Fruit fly (Drosophila melanogaster) whole organism, embryonic: ENCODE measurements around the gene Gr2a.

Source experiments
- Asciz ChIP-seq: fragments of 200-800 bp; sonication (Bioruptor generic); optimal IDR thresholded peaks from 2 replicates; lab custom pipeline; 2017; ENCODE audit warnings: missing biosample characterization, mild to moderate bottlenecking, missing genetic modification characterization, missing genetic modification reagents
- B-H2 ChIP-seq: fragments of 200-800 bp; sonication (Bioruptor generic); optimal IDR thresholded peaks from 2 replicates; lab custom pipeline; 2018; ENCODE audit warnings: missing biosample characterization, mild to moderate bottlenecking, missing genetic modification characterization
- Bteb2 ChIP-seq: fragments of 200-800 bp; sonication (Bioruptor generic); optimal IDR thresholded peaks from 2 replicates; lab custom pipeline; 2016; ENCODE audit warnings: missing biosample characterization, missing genetic modification characterization
- CG11085 ChIP-seq: fragments of 200-800 bp; sonication (Bioruptor generic); IDR thresholded peaks from 2 replicates; pipeline ENCODE4 v1.3.6; 2022; ENCODE audit warnings: missing biosample characterization, missing genetic modification characterization
- CG11247 ChIP-seq: fragments of 200-800 bp; sonication (Bioruptor generic); IDR thresholded peaks from 2 replicates; pipeline ENCODE4 v1.3.6; 2022; ENCODE audit warnings: missing biosample characterization, missing genetic modification characterization
- CG12104 ChIP-seq: fragments of 200-800 bp; sonication (Bioruptor generic); optimal IDR thresholded peaks from 3 replicates; lab custom pipeline; 2016; ENCODE audit warnings: missing biosample characterization, missing genetic modification characterization
- CG12769 ChIP-seq: fragments of 200-800 bp; sonication (Bioruptor generic); optimal IDR thresholded peaks from 2 replicates; lab custom pipeline; 2019; ENCODE audit warnings: missing biosample characterization, mild to moderate bottlenecking, missing genetic modification characterization, moderate library complexity
- CG13296 ChIP-seq: fragments of 200-800 bp; sonication (Bioruptor generic); optimal IDR thresholded peaks from 3 replicates; lab custom pipeline; 2018; ENCODE audit warnings: missing biosample characterization, mild to moderate bottlenecking, missing genetic modification characterization
- CG13775 ChIP-seq: fragments of 200-800 bp; sonication (Bioruptor generic); optimal IDR thresholded peaks from 3 replicates; lab custom pipeline; 2017; ENCODE audit warnings: missing biosample characterization, mild to moderate bottlenecking, missing genetic modification characterization
- CG14441 ChIP-seq: fragments of 200-800 bp; sonication (Bioruptor generic); IDR thresholded peaks from 2 replicates; pipeline ENCODE4 v1.3.6; 2022; ENCODE audit warnings: missing biosample characterization, missing genetic modification characterization
- CG14860 ChIP-seq: fragments of 200-800 bp; sonication (Bioruptor generic); IDR thresholded peaks from 3 replicates; pipeline ENCODE4 v1.3.6; 2022; ENCODE audit warnings: missing biosample characterization, missing genetic modification characterization; ENCODE audit not compliant: partially characterized antibody
- CG1603 ChIP-seq: fragments of 200-800 bp; sonication (Bioruptor generic); optimal IDR thresholded peaks from 2 replicates; lab custom pipeline; 2019; ENCODE audit warnings: missing biosample characterization, mild to moderate bottlenecking, missing genetic modification characterization, moderate library complexity
- CG16815 ChIP-seq: fragments of 200-800 bp; sonication (Bioruptor generic); optimal IDR thresholded peaks from 3 replicates; lab custom pipeline; 2017; ENCODE audit warnings: missing biosample characterization, mild to moderate bottlenecking, missing genetic modification characterization
- CG17568 ChIP-seq: fragments of 200-800 bp; sonication (Bioruptor generic); optimal IDR thresholded peaks from 2 replicates; lab custom pipeline; 2018; ENCODE audit warnings: missing biosample characterization, mild to moderate bottlenecking, missing genetic modification characterization, moderate library complexity
- CG17912 ChIP-seq: fragments of 200-800 bp; sonication (Bioruptor generic); optimal IDR thresholded peaks from 2 replicates; lab custom pipeline; 2018; ENCODE audit warnings: missing biosample characterization, mild to moderate bottlenecking, missing genetic modification characterization
- CG18476 ChIP-seq: fragments of 200-800 bp; sonication (Bioruptor generic); optimal IDR thresholded peaks from 2 replicates; lab custom pipeline; 2016; ENCODE audit warnings: missing biosample characterization, mild to moderate bottlenecking, missing genetic modification characterization
- CG30403 ChIP-seq: fragments of 200-800 bp; sonication (Bioruptor generic); optimal IDR thresholded peaks from 3 replicates; lab custom pipeline; 2016; ENCODE audit warnings: missing biosample characterization, missing genetic modification characterization
- CG3065 ChIP-seq: fragments of 200-800 bp; sonication (Bioruptor generic); optimal IDR thresholded peaks from 2 replicates; lab custom pipeline; 2016; ENCODE audit warnings: missing biosample characterization, missing genetic modification characterization
- CG3995 ChIP-seq: fragments of 200-800 bp; sonication (Bioruptor generic); optimal IDR thresholded peaks from 3 replicates; lab custom pipeline; 2016; ENCODE audit warnings: missing biosample characterization, missing genetic modification characterization
- CG4854 ChIP-seq: fragments of 200-800 bp; sonication (Bioruptor generic); optimal IDR thresholded peaks from 2 replicates; lab custom pipeline; 2016; ENCODE audit warnings: missing biosample characterization, missing genetic modification characterization, inconsistent platforms
- CG6272 ChIP-seq: fragments of 200-800 bp; sonication (Bioruptor generic); IDR thresholded peaks from 2 replicates; pipeline ENCODE4 v1.3.6; 2022; ENCODE audit warnings: missing biosample characterization, missing genetic modification characterization
- CG7271 ChIP-seq: fragments of 200-800 bp; sonication (Bioruptor generic); optimal IDR thresholded peaks from 2 replicates; lab custom pipeline; 2018; ENCODE audit warnings: missing biosample characterization, mild to moderate bottlenecking, missing genetic modification characterization, moderate library complexity
- CG9876 ChIP-seq: fragments of 200-800 bp; sonication (Bioruptor generic); optimal IDR thresholded peaks from 2 replicates; lab custom pipeline; 2016; ENCODE audit warnings: missing biosample characterization, missing genetic modification characterization
- D19B ChIP-seq: fragments of 200-800 bp; sonication (Bioruptor generic); optimal IDR thresholded peaks from 2 replicates; lab custom pipeline; 2017; ENCODE audit warnings: missing biosample characterization, mild to moderate bottlenecking, missing genetic modification characterization
- Dref ChIP-seq: fragments of 200-800 bp; sonication (Bioruptor generic); IDR thresholded peaks from 2 replicates; pipeline ENCODE4 v1.3.6; 2022; ENCODE audit warnings: missing biosample characterization, missing genetic modification characterization
- E2f2 ChIP-seq: fragments of 200-800 bp; sonication (Bioruptor generic); IDR thresholded peaks from 2 replicates; pipeline ENCODE4 v1.3.6; 2022; ENCODE audit warnings: missing biosample characterization, missing genetic modification characterization
- Elba2 ChIP-seq: fragments of 200-800 bp; sonication (Bioruptor generic); optimal IDR thresholded peaks from 3 replicates; lab custom pipeline; 2016; ENCODE audit warnings: missing biosample characterization, missing genetic modification characterization
- Fer2 ChIP-seq: fragments of 200-800 bp; sonication (Bioruptor generic); optimal IDR thresholded peaks from 2 replicates; lab custom pipeline; 2018; ENCODE audit warnings: missing biosample characterization, mild to moderate bottlenecking, missing genetic modification characterization, moderate library complexity
- Gsc ChIP-seq: fragments of 200-800 bp; sonication (Bioruptor generic); IDR thresholded peaks from 2 replicates; pipeline ENCODE4 v1.3.6; 2022; ENCODE audit warnings: missing biosample characterization, missing genetic modification characterization
- MBD-R2 ChIP-seq: fragments of 200-800 bp; sonication (Bioruptor generic); IDR thresholded peaks from 2 replicates; pipeline ENCODE4 v1.3.6; 2022; ENCODE audit warnings: missing biosample characterization, missing genetic modification characterization
- MTF-1 ChIP-seq: fragments of 200-800 bp; sonication (Bioruptor generic); optimal IDR thresholded peaks from 2 replicates; lab custom pipeline; 2018; ENCODE audit warnings: missing biosample characterization, mild to moderate bottlenecking, missing genetic modification characterization, borderline replicate concordance
- Poxn ChIP-seq: fragments of 200-800 bp; sonication (Bioruptor generic); IDR thresholded peaks from 2 replicates; pipeline ENCODE4 v1.3.6; 2022; ENCODE audit warnings: missing biosample characterization, missing genetic modification characterization
- Scr ChIP-seq: fragments of 200-800 bp; sonication (Bioruptor generic); IDR thresholded peaks from 2 replicates; pipeline ENCODE4 v1.3.6; 2022; ENCODE audit warnings: missing biosample characterization, missing genetic modification characterization; ENCODE audit not compliant: partially characterized antibody
- Xrp1 ChIP-seq: fragments of 200-800 bp; sonication (Bioruptor generic); IDR thresholded peaks from 2 replicates; pipeline ENCODE4 v1.3.6; 2022; ENCODE audit warnings: missing biosample characterization, missing genetic modification characterization
- YL-1 ChIP-seq: fragments of 200-800 bp; sonication (Bioruptor generic); optimal IDR thresholded peaks from 3 replicates; lab custom pipeline; 2017; ENCODE audit warnings: missing biosample characterization, mild to moderate bottlenecking, missing genetic modification characterization
- bab2 ChIP-seq: fragments of 200-800 bp; sonication (Bioruptor generic); optimal IDR thresholded peaks from 2 replicates; lab custom pipeline; 2016; ENCODE audit warnings: missing biosample characterization, missing genetic modification characterization
- croc ChIP-seq: fragments of 200-800 bp; sonication (Bioruptor generic); conservative IDR thresholded peaks from 3 replicates; pipeline ENCODE4 v1.3.6; 2022; ENCODE audit warnings: missing biosample characterization, missing genetic modification characterization
- dmrt11E ChIP-seq: fragments of 200-800 bp; sonication (Bioruptor generic); optimal IDR thresholded peaks from 3 replicates; lab custom pipeline; 2018; ENCODE audit warnings: missing biosample characterization, mild to moderate bottlenecking, missing genetic modification characterization, moderate library complexity
- dmrt99B ChIP-seq: fragments of 200-800 bp; sonication (Bioruptor generic); optimal IDR thresholded peaks from 2 replicates; lab custom pipeline; 2018; ENCODE audit warnings: missing biosample characterization, mild to moderate bottlenecking, missing genetic modification characterization, moderate library complexity
- eve ChIP-seq, 2 experiments: fragments of >200 bp; optimal IDR thresholded peaks; 2 replicates each; lab custom pipeline; 2017; ENCODE audit warnings: missing biosample characterization in 2 of 2, missing genetic modification characterization in 2 of 2
- fd64A ChIP-seq: fragments of 200-800 bp; sonication (Bioruptor generic); optimal IDR thresholded peaks from 3 replicates; lab custom pipeline; 2018; ENCODE audit warnings: missing biosample characterization, mild to moderate bottlenecking, missing genetic modification characterization
- ftz-f1 ChIP-seq: fragments of 200-800 bp; sonication (Bioruptor generic); optimal IDR thresholded peaks from 2 replicates; lab custom pipeline; 2016; ENCODE audit warnings: missing biosample characterization, missing genetic modification characterization
- ind ChIP-seq: fragments of 200-800 bp; sonication (Bioruptor generic); optimal IDR thresholded peaks from 3 replicates; lab custom pipeline; 2016; ENCODE audit warnings: missing biosample characterization, missing genetic modification characterization
- kni ChIP-seq: fragments of 200-800 bp; sonication (Bioruptor generic); optimal IDR thresholded peaks from 3 replicates; lab custom pipeline; 2017; ENCODE audit warnings: mild to moderate bottlenecking, missing biosample characterization, missing genetic modification reagents, missing genetic modification characterization
- knrl ChIP-seq: fragments of 200-800 bp; sonication (Bioruptor generic); IDR thresholded peaks from 3 replicates; pipeline ENCODE4 v1.3.6; 2022; ENCODE audit warnings: missing biosample characterization, missing genetic modification characterization; ENCODE audit not compliant: partially characterized antibody
- oc ChIP-seq: fragments of 200-800 bp; sonication (Bioruptor generic); optimal IDR thresholded peaks from 2 replicates; lab custom pipeline; 2018; ENCODE audit warnings: missing biosample characterization, mild to moderate bottlenecking, missing genetic modification characterization, moderate library complexity
- onecut ChIP-seq: fragments of 200-800 bp; sonication (Bioruptor generic); IDR thresholded peaks from 2 replicates; pipeline ENCODE4 v1.3.6; 2022; ENCODE audit warnings: missing biosample characterization, missing genetic modification characterization
- run ChIP-seq: fragments of 200-800 bp; sonication (Bioruptor generic); optimal IDR thresholded peaks from 3 replicates; lab custom pipeline; 2018; ENCODE audit warnings: missing biosample characterization, mild to moderate bottlenecking, missing genetic modification characterization
- sens ChIP-seq: fragments of 200-800 bp; sonication (Bioruptor generic); peaks from one replicate; lab custom pipeline; 2016; ENCODE audit warnings: missing biosample characterization, missing genetic modification characterization
- tap ChIP-seq: fragments of 200-800 bp; optimal IDR thresholded peaks from 3 replicates; lab custom pipeline; 2019; ENCODE audit warnings: missing biosample characterization, mild to moderate bottlenecking, missing genetic modification characterization, moderate library complexity
- tx ChIP-seq: fragments of 200-800 bp; sonication (Bioruptor generic); optimal IDR thresholded peaks from 2 replicates; lab custom pipeline; 2016; ENCODE audit warnings: missing biosample characterization, missing genetic modification characterization

Gene Gr2a

dm6 chrX:1470562-1470961 lies 18.3 kb downstream of the Gr2a start, which contains the start of gene pck (continued):
- peak; percentile 63 for TF ChIP-seq CG11085 (GFP tag; lab: Robert Waterston, UW)
- peak; percentile 26 for TF ChIP-seq CG4854
- TF ChIP-seq CG18476 (GFP tag; lab: Kevin White, UChicago), result peak; percentile 54
- TF ChIP-seq CG3065, result no peak
- peak; percentile 84 for TF ChIP-seq YL-1
- peak; percentile 97 for TF ChIP-seq sens (GFP tag; lab: Kevin White, UChicago)
- TF ChIP-seq ind (GFP tag; lab: Kevin White, UChicago), result peak; percentile 74
- TF ChIP-seq CG12769 (tag; lab: Kevin White, UChicago), result no peak
- TF ChIP-seq CG7271 (tag; lab: Kevin White, UChicago), result peak; percentile 49
- no peak for TF ChIP-seq Gsc
- no peak for TF ChIP-seq Poxn (GFP tag; lab: Robert Waterston, UW)
- no peak for TF ChIP-seq oc (tag; lab: Kevin White, UChicago)
- TF ChIP-seq CG16815, result peak; percentile 19
- TF ChIP-seq CG13296 (GFP tag; lab: Kevin White, UChicago), result peak; percentile 25
- no peak for TF ChIP-seq MTF-1 (GFP tag; lab: Kevin White, UChicago)
- TF ChIP-seq CG11247 (GFP tag; lab: Robert Waterston, UW), result 0 out of 2 replicates have a peak, but pooled peaks have one; percentile 42
- no peak for TF ChIP-seq run
- TF ChIP-seq CG17912 (GFP tag; lab: Kevin White, UChicago), result peak; percentile 1
- peak; percentile 48; the same call in 1 of the 3 replicates for TF ChIP-seq knrl (GFP tag; lab: Robert Waterston, UW)
- TF ChIP-seq D19B (GFP tag; lab: Kevin White, UChicago), result no peak
- TF ChIP-seq CG30403 (GFP tag; lab: Kevin White, UChicago), result peak; percentile 79
- TF ChIP-seq E2f2 (GFP tag; lab: Robert Waterston, UW), result peak; percentile 78
- peak; percentile 86 for TF ChIP-seq MBD-R2 (GFP tag; lab: Robert Waterston, UW)
- TF ChIP-seq CG3995 (GFP tag; lab: Kevin White, UChicago), result no peak
- TF ChIP-seq fd64A (GFP tag; lab: Kevin White, UChicago), result no peak
- TF ChIP-seq CG6272, result peak; percentile 30; the same call in 1 of the 2 replicates
- TF ChIP-seq Xrp1 (GFP tag; lab: Robert Waterston, UW), result peak; percentile 82
- TF ChIP-seq tap, result no peak
- peak; percentile 61 for TF ChIP-seq CG14441 (GFP tag; lab: Robert Waterston, UW)
- TF ChIP-seq CG17568 (GFP tag; lab: Kevin White, UChicago), result no peak
- TF ChIP-seq croc (GFP tag; lab: Robert Waterston, UW), result no peak
- no peak for TF ChIP-seq CG9876 (GFP tag; lab: Kevin White, UChicago)
- peak; percentile 66 for TF ChIP-seq Dref (GFP tag; lab: Robert Waterston, UW)
- TF ChIP-seq Bteb2, result peak; percentile 23
- peak; percentile 61 for TF ChIP-seq bab2 (GFP tag; lab: Kevin White, UChicago)
- TF ChIP-seq CG1603 (tag; lab: Kevin White, UChicago), result peak; percentile 83
- TF ChIP-seq Elba2 (GFP tag; lab: Kevin White, UChicago), result peak; percentile 50
- no peak for TF ChIP-seq eve (GFP tag; optimal IDR thresholded peaks at IDR 0.05; lab: Kevin White, UChicago)
- peak; percentile 67 for TF ChIP-seq Scr (GFP tag; lab: Robert Waterston, UW)
- peak; percentile 32 for TF ChIP-seq tx (GFP tag; lab: Kevin White, UChicago)
- no peak for TF ChIP-seq Fer2 (tag; lab: Kevin White, UChicago)
- TF ChIP-seq CG14860 (GFP tag; lab: Robert Waterston, UW), result peak; percentile 24; the same call in 1 of the 3 replicates
- no peak for TF ChIP-seq kni (GFP tag; lab: Kevin White, UChicago)
- TF ChIP-seq ftz-f1 (GFP tag; lab: Kevin White, UChicago), result no peak
- no peak for TF ChIP-seq dmrt99B (tag; lab: Kevin White, UChicago)
- no peak for TF ChIP-seq CG12104 (GFP tag; lab: Kevin White, UChicago)
- peak; percentile 69 for TF ChIP-seq CG13775
- TF ChIP-seq B-H2, result no peak
- TF ChIP-seq Asciz (GFP tag; lab: Kevin White, UChicago), result no peak
- peak; percentile 65 for TF ChIP-seq dmrt11E (tag; lab: Kevin White, UChicago)
- peak; percentile 52 for TF ChIP-seq onecut (GFP tag; lab: Robert Waterston, UW)
